Fruit fly (Drosophila melanogaster) whole organism, embryonic: ENCODE results near the gene Srp19.

Experiments used
- ATbp ChIP-seq: fragments of 200-800 bp; sonication (Bioruptor generic); optimal IDR thresholded peaks from 2 replicates; lab custom pipeline; 2017; ENCODE audit warnings: missing biosample characterization, mild to moderate bottlenecking, missing genetic modification characterization, missing genetic modification reagents
- Bteb2 ChIP-seq: fragments of 200-800 bp; sonication (Bioruptor generic); optimal IDR thresholded peaks from 2 replicates; lab custom pipeline; 2016; ENCODE audit warnings: missing biosample characterization, missing genetic modification characterization
- CG10147 ChIP-seq: fragments of 200-800 bp; sonication (Bioruptor generic); optimal IDR thresholded peaks from 2 replicates; lab custom pipeline; 2019; ENCODE audit warnings: missing biosample characterization, mild to moderate bottlenecking, missing genetic modification characterization, moderate library complexity
- CG11695 ChIP-seq: fragments of 200-800 bp; sonication (Bioruptor generic); IDR thresholded peaks from 3 replicates; pipeline ENCODE4 v1.3.6; 2022; ENCODE audit warnings: missing biosample characterization, missing genetic modification characterization
- CG13424 ChIP-seq: fragments of 200-800 bp; sonication (Bioruptor generic); optimal IDR thresholded peaks from 2 replicates; lab custom pipeline; 2019; ENCODE audit warnings: missing biosample characterization, mild to moderate bottlenecking, missing genetic modification characterization, moderate library complexity
- CG13894 ChIP-seq: fragments of 200-800 bp; sonication (Bioruptor generic); optimal IDR thresholded peaks from 3 replicates; lab custom pipeline; 2018; ENCODE audit warnings: missing biosample characterization, mild to moderate bottlenecking, missing genetic modification characterization, moderate library complexity
- CG14667 ChIP-seq: fragments of 200-800 bp; sonication (Bioruptor generic); IDR thresholded peaks from 2 replicates; pipeline ENCODE4 v1.3.6; 2022; ENCODE audit warnings: missing biosample characterization, missing genetic modification characterization
- CG16813 ChIP-seq: fragments of 200-800 bp; sonication (Bioruptor generic); IDR thresholded peaks from 3 replicates; pipeline ENCODE4 v1.3.6; 2022; ENCODE audit warnings: missing biosample characterization, missing genetic modification characterization; ENCODE audit not compliant: partially characterized antibody
- CG17186 ChIP-seq: fragments of 200-800 bp; sonication (Bioruptor generic); optimal IDR thresholded peaks from 3 replicates; lab custom pipeline; 2017; ENCODE audit warnings: missing biosample characterization, missing genetic modification reagents, missing genetic modification characterization
- CG34224 ChIP-seq: fragments of 200-800 bp; sonication (Bioruptor generic); IDR thresholded peaks from 3 replicates; pipeline ENCODE4 v1.3.6; 2022; ENCODE audit warnings: missing biosample characterization, missing genetic modification characterization; ENCODE audit not compliant: partially characterized antibody
- CG34422 ChIP-seq: fragments of 200-800 bp; sonication (Bioruptor generic); IDR thresholded peaks from 3 replicates; pipeline ENCODE4 v1.3.6; 2022; ENCODE audit warnings: missing biosample characterization, missing genetic modification characterization
- CG4360 ChIP-seq: fragments of 200-800 bp; sonication (Bioruptor generic); IDR thresholded peaks from 2 replicates; pipeline ENCODE4 v1.3.6; 2022; ENCODE audit warnings: missing biosample characterization, missing genetic modification characterization
- CG5245 ChIP-seq: fragments of 200-800 bp; sonication (Bioruptor generic); optimal IDR thresholded peaks from 3 replicates; lab custom pipeline; 2016; ENCODE audit warnings: missing biosample characterization, missing genetic modification characterization
- CG6272 ChIP-seq: fragments of 200-800 bp; sonication (Bioruptor generic); IDR thresholded peaks from 2 replicates; pipeline ENCODE4 v1.3.6; 2022; ENCODE audit warnings: missing biosample characterization, missing genetic modification characterization
- CTCF ChIP-seq: fragments of 200-800 bp; sonication (Bioruptor generic); optimal IDR thresholded peaks from 2 replicates; lab custom pipeline; 2017; ENCODE audit warnings: missing biosample characterization, mild to moderate bottlenecking, missing genetic modification characterization, moderate library complexity
- Dad ChIP-seq: fragments of 200-800 bp; sonication (Bioruptor generic); optimal IDR thresholded peaks from 3 replicates; lab custom pipeline; 2016; ENCODE audit warnings: missing biosample characterization, missing genetic modification characterization
- Dbx ChIP-seq: fragments of 200-800 bp; sonication (Bioruptor generic); IDR thresholded peaks from 3 replicates; pipeline ENCODE4 v1.3.6; 2022; ENCODE audit warnings: missing biosample characterization, missing genetic modification characterization
- Fer1 ChIP-seq: fragments of 200-800 bp; sonication (Bioruptor generic); optimal IDR thresholded peaks from 2 replicates; lab custom pipeline; 2017; ENCODE audit warnings: missing biosample characterization, mild to moderate bottlenecking, missing genetic modification characterization
- Fer3 ChIP-seq: fragments of 200-800 bp; sonication (Bioruptor generic); optimal IDR thresholded peaks from 2 replicates; lab custom pipeline; 2018; ENCODE audit warnings: missing biosample characterization, mild to moderate bottlenecking, missing genetic modification characterization, moderate library complexity
- Hr39 ChIP-seq: fragments of >200 bp; optimal IDR thresholded peaks from 2 replicates; lab custom pipeline; 2017
- Mes4 ChIP-seq: fragments of 200-800 bp; sonication (Bioruptor generic); optimal IDR thresholded peaks from 2 replicates; lab custom pipeline; 2016; ENCODE audit warnings: missing biosample characterization, missing genetic modification characterization
- Pdp1 ChIP-seq, 2 experiments: fragments of 200-800 bp; sonication (Bioruptor generic); optimal IDR thresholded peaks; 3 replicates each; lab custom pipeline; 2016; ENCODE audit warnings: missing biosample characterization in 2 of 2, missing genetic modification characterization in 2 of 2, mild to moderate bottlenecking in 1 of 2, moderate library complexity in 1 of 2
- Vsx1 ChIP-seq: fragments of 200-800 bp; sonication (Bioruptor generic); optimal IDR thresholded peaks from 2 replicates; lab custom pipeline; 2017; ENCODE audit warnings: missing biosample characterization, mild to moderate bottlenecking, missing genetic modification characterization, missing genetic modification reagents
- Xbp1 ChIP-seq: fragments of 200-800 bp; sonication (Bioruptor generic); optimal IDR thresholded peaks from 3 replicates; lab custom pipeline; 2016; ENCODE audit warnings: missing biosample characterization, mild to moderate bottlenecking, missing genetic modification characterization
- cg ChIP-seq: fragments of 200-800 bp; sonication (Bioruptor generic); optimal IDR thresholded peaks from 3 replicates; lab custom pipeline; 2019; ENCODE audit warnings: missing biosample characterization, mild to moderate bottlenecking, missing genetic modification characterization, moderate library complexity
- ci ChIP-seq: fragments of 200-800 bp; sonication (Bioruptor generic); IDR thresholded peaks from 3 replicates; pipeline ENCODE4 v1.3.6; 2022; ENCODE audit warnings: missing biosample characterization, missing genetic modification characterization
- crp ChIP-seq, 2 experiments: fragments of 200-800 bp; sonication (Bioruptor generic); optimal IDR thresholded peaks; 2 replicates in 1 of 2; 3 replicates in 1 of 2; lab custom pipeline; 2017; ENCODE audit warnings: missing biosample characterization in 2 of 2, missing genetic modification characterization in 2 of 2, mild to moderate bottlenecking in 1 of 2, moderate library complexity in 1 of 2
- dan ChIP-seq: fragments of 200-800 bp; sonication (Bioruptor generic); IDR thresholded peaks from 2 replicates; pipeline ENCODE4 v1.3.6; 2022; ENCODE audit warnings: missing biosample characterization, missing genetic modification characterization
- dimm ChIP-seq: fragments of 200-800 bp; sonication (Bioruptor generic); IDR thresholded peaks from 2 replicates; pipeline ENCODE4 v1.3.6; 2022; ENCODE audit warnings: missing biosample characterization, missing genetic modification characterization
- exex ChIP-seq: fragments of 200-800 bp; sonication (Bioruptor generic); optimal IDR thresholded peaks from 4 replicates; lab custom pipeline; 2018; ENCODE audit warnings: missing biosample characterization, mild to moderate bottlenecking, missing genetic modification characterization, moderate library complexity
- gfzf ChIP-seq: fragments of 200-800 bp; sonication (Bioruptor generic); optimal IDR thresholded peaks from 2 replicates; lab custom pipeline; 2016; ENCODE audit warnings: missing biosample characterization, mild to moderate bottlenecking, missing genetic modification characterization, moderate library complexity
- gsb-n ChIP-seq: fragments of 200-800 bp; sonication (Bioruptor generic); optimal IDR thresholded peaks from 3 replicates; lab custom pipeline; 2018; ENCODE audit warnings: missing biosample characterization, mild to moderate bottlenecking, missing genetic modification characterization
- hbn ChIP-seq: fragments of 200-800 bp; sonication (Bioruptor generic); IDR thresholded peaks from 2 replicates; pipeline ENCODE4 v1.3.6; 2022; ENCODE audit warnings: missing biosample characterization, missing genetic modification characterization; ENCODE audit not compliant: partially characterized antibody
- peb ChIP-seq: fragments of 200-800 bp; sonication (Bioruptor generic); IDR thresholded peaks from 2 replicates; pipeline ENCODE4 v1.3.6; 2022; ENCODE audit warnings: missing biosample characterization, missing genetic modification characterization
- pho ChIP-seq: fragments of 200-800 bp; sonication (Bioruptor generic); optimal IDR thresholded peaks from 2 replicates; lab custom pipeline; 2016; ENCODE audit warnings: missing biosample characterization, missing genetic modification characterization
- phol ChIP-seq: fragments of 200-800 bp; sonication (Bioruptor generic); optimal IDR thresholded peaks from 3 replicates; lab custom pipeline; 2018; ENCODE audit warnings: missing biosample characterization, mild to moderate bottlenecking, missing genetic modification characterization, moderate library complexity
- salm ChIP-seq: fragments of 200-800 bp; sonication (Bioruptor generic); optimal IDR thresholded peaks from 2 replicates; lab custom pipeline; 2018; ENCODE audit warnings: missing biosample characterization, mild to moderate bottlenecking, missing genetic modification characterization
- sens-2 ChIP-seq: fragments of 200-800 bp; sonication (Bioruptor generic); IDR thresholded peaks from 2 replicates; pipeline ENCODE4 v1.3.6; 2022; ENCODE audit warnings: missing biosample characterization, missing genetic modification characterization
- sima ChIP-seq: fragments of 200-800 bp; sonication (Bioruptor generic); optimal IDR thresholded peaks from 2 replicates; lab custom pipeline; 2016; ENCODE audit warnings: missing biosample characterization, missing genetic modification characterization
- sna ChIP-seq: fragments of 200-800 bp; sonication (Bioruptor generic); IDR thresholded peaks from 2 replicates; pipeline ENCODE4 v1.3.6; 2022; ENCODE audit warnings: missing biosample characterization, missing genetic modification characterization; ENCODE audit not compliant: partially characterized antibody
- sob ChIP-seq: fragments of 200-800 bp; sonication (Bioruptor generic); IDR thresholded peaks from 2 replicates; pipeline ENCODE4 v1.3.6; 2022; ENCODE audit warnings: missing biosample characterization, missing genetic modification characterization
- tna ChIP-seq: fragments of 200-800 bp; sonication (Bioruptor generic); IDR thresholded peaks from 2 replicates; pipeline ENCODE4 v1.3.6; 2022; ENCODE audit warnings: missing biosample characterization, missing genetic modification characterization; ENCODE audit not compliant: partially characterized antibody
- trh ChIP-seq: fragments of 200-800 bp; sonication (Bioruptor generic); optimal IDR thresholded peaks from 2 replicates; lab custom pipeline; 2016; ENCODE audit warnings: missing biosample characterization, missing genetic modification characterization
- ttk ChIP-seq: fragments of 200-800 bp; sonication (Bioruptor generic); IDR thresholded peaks from 2 replicates; pipeline ENCODE4 v2.1.2; 2022; ENCODE audit warnings: missing biosample characterization, missing genetic modification characterization
- tup ChIP-seq: fragments of 200-800 bp; sonication (Bioruptor generic); optimal IDR thresholded peaks from 2 replicates; lab custom pipeline; 2016; ENCODE audit warnings: missing biosample characterization, mild to moderate bottlenecking, missing genetic modification characterization, moderate library complexity
- unc-4 ChIP-seq: fragments of 200-800 bp; sonication (Bioruptor generic); IDR thresholded peaks from 2 replicates; pipeline ENCODE4 v1.3.6; 2022; ENCODE audit warnings: missing biosample characterization, missing genetic modification characterization; ENCODE audit not compliant: partially characterized antibody
- wdn ChIP-seq: fragments of 200-800 bp; sonication (Bioruptor generic); IDR thresholded peaks from 2 replicates; pipeline ENCODE4 v1.3.6; 2022; ENCODE audit warnings: missing biosample characterization, missing genetic modification characterization
- yki ChIP-seq: fragments of >200 bp; optimal IDR thresholded peaks from 3 replicates; lab custom pipeline; 2018
- zen ChIP-seq: fragments of 200-800 bp; sonication (Bioruptor generic); optimal IDR thresholded peaks from 3 replicates; lab custom pipeline; 2018; ENCODE audit warnings: missing biosample characterization, mild to moderate bottlenecking, missing genetic modification characterization, moderate library complexity
- zfh2 ChIP-seq: fragments of 200-800 bp; sonication (Bioruptor generic); optimal IDR thresholded peaks from 2 replicates; lab custom pipeline; 2016; ENCODE audit warnings: missing biosample characterization, missing genetic modification characterization

Srp19 gene

DNA sequence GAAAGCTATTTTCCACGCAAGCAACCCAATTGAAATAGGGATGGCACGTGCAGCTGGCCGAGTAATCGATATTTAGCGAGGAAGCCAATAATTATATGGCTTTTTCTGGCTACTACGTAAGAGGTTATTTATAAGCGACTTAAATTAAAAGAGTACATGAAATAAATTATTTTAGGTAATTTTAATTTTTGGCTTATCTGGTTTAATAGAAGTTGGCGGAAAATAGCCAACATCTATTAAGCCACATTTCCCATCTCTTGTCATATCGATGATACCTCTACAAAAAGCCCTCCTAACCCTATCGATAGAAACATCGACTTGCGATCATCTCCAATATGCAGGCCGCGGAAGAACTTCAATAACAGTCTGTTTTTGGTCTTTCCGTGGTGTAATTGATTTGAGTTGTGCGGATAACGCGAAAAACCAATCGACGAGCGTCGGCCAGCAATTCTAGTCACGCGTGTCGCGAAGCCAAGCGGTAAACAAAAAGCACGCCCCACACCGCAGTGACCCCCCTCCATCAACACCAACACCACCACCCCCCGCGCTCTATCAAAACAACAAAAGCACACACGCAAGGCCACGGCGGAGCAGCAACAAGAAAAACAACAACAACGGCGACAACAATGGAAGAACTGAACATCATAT lies at the start of gene Srp19, which contains the start of gene qm (continued):
- TF ChIP-seq CG13894: peak; percentile 45
- no peak; the same call in 2 of the 3 replicates for TF ChIP-seq ci (GFP tag; lab: Robert Waterston, UW)
- no peak for TF ChIP-seq CG17186 (GFP tag; lab: Kevin White, UChicago)
- TF ChIP-seq peb (GFP tag; lab: Robert Waterston, UW): no peak
- no peak for TF ChIP-seq salm (tag; lab: Kevin White, UChicago)
- TF ChIP-seq CTCF (GFP tag; lab: Kevin White, UChicago): no peak
- TF ChIP-seq sens-2 (GFP tag; lab: Robert Waterston, UW): no peak
- TF ChIP-seq unc-4 (GFP tag; lab: Robert Waterston, UW): peak; percentile 87
- peak; percentile 86; the same call in 2 of the 3 replicates for TF ChIP-seq CG34422
- TF ChIP-seq CG13424 (tag; lab: Kevin White, UChicago): peak; percentile 33
- TF ChIP-seq CG14667 (GFP tag; lab: Robert Waterston, UW): peak; percentile 30; the same call in 1 of the 2 replicates
- TF ChIP-seq Hr39 (lab: Kevin White, UChicago): no peak
- no peak for TF ChIP-seq dan
- peak; percentile 22 for TF ChIP-seq gsb-n
- TF ChIP-seq sima (GFP tag; lab: Kevin White, UChicago): no peak
- TF ChIP-seq CG5245 (GFP tag; lab: Kevin White, UChicago): peak; percentile 27
- TF ChIP-seq gfzf (GFP tag; lab: Kevin White, UChicago): no peak
- no peak for TF ChIP-seq exex (tag; lab: Kevin White, UChicago)
- no peak for TF ChIP-seq yki (lab: Kevin White, UChicago)
- peak; percentile 86 for TF ChIP-seq CG16813 (GFP tag; lab: Robert Waterston, UW)
- peak; percentile 51 for TF ChIP-seq Fer1 (GFP tag; lab: Kevin White, UChicago)
- no peak for TF ChIP-seq Vsx1 (GFP tag; lab: Kevin White, UChicago)
- no peak for TF ChIP-seq Mes4 (GFP tag; lab: Kevin White, UChicago)
- TF ChIP-seq Bteb2 (GFP tag; lab: Kevin White, UChicago): no peak
- peak; percentile 59 for TF ChIP-seq sob (GFP tag; lab: Robert Waterston, UW)
- peak; percentile 76 for TF ChIP-seq zfh2 (GFP tag; lab: Kevin White, UChicago)
- peak; percentile 54 for TF ChIP-seq tna
- TF ChIP-seq CG34224 (GFP tag; lab: Robert Waterston, UW): peak; percentile 70
- TF ChIP-seq tup (GFP tag; lab: Kevin White, UChicago): no peak
- TF ChIP-seq Xbp1 (GFP tag; lab: Kevin White, UChicago): peak; percentile 64
- peak; percentile 34; the same call in 1 of the 2 replicates for TF ChIP-seq CG6272 (GFP tag; lab: Robert Waterston, UW)
- TF ChIP-seq hbn (GFP tag; lab: Robert Waterston, UW): peak; percentile 72
- peak; percentile 46; the same call in 1 of the 2 replicates for TF ChIP-seq wdn
- peak; percentile 78 for TF ChIP-seq sna (GFP tag; lab: Robert Waterston, UW)
- TF ChIP-seq Dbx: peak; percentile 52; the same call in 2 of the 3 replicates
- no peak for TF ChIP-seq crp (GFP tag; optimal IDR thresholded peaks at IDR 0.05; lab: Kevin White, UChicago)
- peak; percentile 35 for TF ChIP-seq zen (tag; lab: Kevin White, UChicago)
- no peak for TF ChIP-seq CG10147 (GFP tag; lab: Kevin White, UChicago)
- TF ChIP-seq CG4360: peak; percentile 79
- no peak for TF ChIP-seq cg (GFP tag; lab: Kevin White, UChicago)
- TF ChIP-seq trh (GFP tag; lab: Kevin White, UChicago): no peak
- TF ChIP-seq pho (GFP tag; lab: Kevin White, UChicago): peak; percentile 69
- no peak for TF ChIP-seq ATbp (GFP tag; lab: Kevin White, UChicago)
- no peak for TF ChIP-seq Dad
- no peak for TF ChIP-seq ttk (GFP tag; lab: Robert Waterston, UW)
- peak; percentile 26 for TF ChIP-seq Fer3 (tag; lab: Kevin White, UChicago)
- peak; percentile 68 for TF ChIP-seq phol (tag; lab: Kevin White, UChicago)
- peak; percentile 53 to 62 for TF ChIP-seq Pdp1 (GFP tag; optimal IDR thresholded peaks at IDR 0.05; lab: Kevin White, UChicago)
- no peak for TF ChIP-seq dimm
- no peak for TF ChIP-seq CG11695
